Fruit fly (Drosophila melanogaster) whole organism, embryonic: ENCODE results near the gene CG11970.
A peak's percentile ranks its signal among the peaks of the same experiment; 100 is the strongest.

ENCODE experiments used
- Atf3 ChIP-seq: fragments of 200-800 bp; sonication (Bioruptor generic); optimal IDR thresholded peaks from 3 replicates; lab custom pipeline; 2016; ENCODE audit warnings: missing biosample characterization, missing genetic modification characterization
- CG10366 ChIP-seq: fragments of 200-800 bp; sonication (Bioruptor generic); IDR thresholded peaks from 2 replicates; pipeline ENCODE4 v1.3.6; 2022; ENCODE audit warnings: missing biosample characterization, missing genetic modification characterization
- CG11085 ChIP-seq: fragments of 200-800 bp; sonication (Bioruptor generic); IDR thresholded peaks from 2 replicates; pipeline ENCODE4 v1.3.6; 2022; ENCODE audit warnings: missing biosample characterization, missing genetic modification characterization
- CG12219 ChIP-seq: fragments of 200-800 bp; sonication (Bioruptor generic); optimal IDR thresholded peaks from 3 replicates; lab custom pipeline; 2018; ENCODE audit warnings: missing biosample characterization, mild to moderate bottlenecking, missing genetic modification characterization
- CG12299 ChIP-seq: fragments of 200-800 bp; sonication (Bioruptor generic); optimal IDR thresholded peaks from 2 replicates; lab custom pipeline; 2018; ENCODE audit warnings: missing biosample characterization, mild to moderate bottlenecking, missing genetic modification characterization
- CG12744 ChIP-seq: fragments of 200-800 bp; sonication (Bioruptor generic); optimal IDR thresholded peaks from 2 replicates; lab custom pipeline; 2016; ENCODE audit warnings: missing biosample characterization, missing genetic modification characterization
- CG14050 ChIP-seq: fragments of 200-800 bp; sonication (Bioruptor generic); IDR thresholded peaks from 3 replicates; pipeline ENCODE4 v1.3.6; 2022; ENCODE audit warnings: missing biosample characterization, missing genetic modification characterization
- CG15073 ChIP-seq: fragments of 200-800 bp; sonication (Bioruptor generic); optimal IDR thresholded peaks from 2 replicates; lab custom pipeline; 2016; ENCODE audit warnings: missing biosample characterization, missing genetic modification characterization
- CG1602 ChIP-seq: fragments of 200-800 bp; sonication (Bioruptor generic); optimal IDR thresholded peaks from 3 replicates; lab custom pipeline; 2016; ENCODE audit warnings: missing biosample characterization, missing genetic modification characterization
- CG2678 ChIP-seq: fragments of 200-800 bp; sonication (Bioruptor generic); optimal IDR thresholded peaks from 3 replicates; lab custom pipeline; 2019; ENCODE audit warnings: missing biosample characterization, mild to moderate bottlenecking, missing genetic modification characterization, moderate library complexity
- CG34224 ChIP-seq: fragments of 200-800 bp; sonication (Bioruptor generic); IDR thresholded peaks from 3 replicates; pipeline ENCODE4 v1.3.6; 2022; ENCODE audit warnings: missing biosample characterization, missing genetic modification characterization; ENCODE audit not compliant: partially characterized antibody
- CG4328 ChIP-seq: fragments of 200-800 bp; sonication (Bioruptor generic); optimal IDR thresholded peaks from 3 replicates; lab custom pipeline; 2017; ENCODE audit warnings: missing biosample characterization, missing genetic modification reagents, missing genetic modification characterization
- CG6272 ChIP-seq: fragments of 200-800 bp; sonication (Bioruptor generic); IDR thresholded peaks from 2 replicates; pipeline ENCODE4 v1.3.6; 2022; ENCODE audit warnings: missing biosample characterization, missing genetic modification characterization
- CG6813 ChIP-seq: fragments of 200-800 bp; sonication (Bioruptor generic); optimal IDR thresholded peaks from 2 replicates; lab custom pipeline; 2017; ENCODE audit warnings: missing biosample characterization, missing genetic modification characterization, mild to moderate bottlenecking, moderate library complexity, missing genetic modification reagents
- CG7786 ChIP-seq: fragments of 200-800 bp; sonication (Bioruptor generic); optimal IDR thresholded peaks from 2 replicates; lab custom pipeline; 2016; ENCODE audit warnings: missing biosample characterization, missing genetic modification characterization
- CG8924 ChIP-seq: fragments of 200-800 bp; optimal IDR thresholded peaks from 3 replicates; lab custom pipeline; 2019; ENCODE audit warnings: missing biosample characterization, mild to moderate bottlenecking, missing genetic modification characterization, moderate library complexity
- CG9817 ChIP-seq: fragments of 200-800 bp; sonication (Bioruptor generic); optimal IDR thresholded peaks from 2 replicates; lab custom pipeline; 2018; ENCODE audit warnings: missing biosample characterization, mild to moderate bottlenecking, missing genetic modification characterization, moderate library complexity
- D19A ChIP-seq: fragments of 200-800 bp; optimal IDR thresholded peaks from 3 replicates; lab custom pipeline; 2019; ENCODE audit warnings: missing biosample characterization, mild to moderate bottlenecking, missing genetic modification characterization, moderate library complexity
- D19B ChIP-seq: fragments of 200-800 bp; sonication (Bioruptor generic); optimal IDR thresholded peaks from 2 replicates; lab custom pipeline; 2017; ENCODE audit warnings: missing biosample characterization, mild to moderate bottlenecking, missing genetic modification characterization
- Dad ChIP-seq: fragments of 200-800 bp; sonication (Bioruptor generic); optimal IDR thresholded peaks from 3 replicates; lab custom pipeline; 2016; ENCODE audit warnings: missing biosample characterization, missing genetic modification characterization
- Dek ChIP-seq: fragments of 200-800 bp; sonication (Bioruptor generic); optimal IDR thresholded peaks from 3 replicates; lab custom pipeline; 2019; ENCODE audit warnings: missing biosample characterization, mild to moderate bottlenecking, missing genetic modification characterization, moderate library complexity
- Dip3 ChIP-seq: fragments of 200-800 bp; sonication (Bioruptor generic); optimal IDR thresholded peaks from 3 replicates; lab custom pipeline; 2016; ENCODE audit warnings: missing biosample characterization, missing genetic modification characterization
- Dp ChIP-seq: fragments of 200-800 bp; sonication (Bioruptor generic); optimal IDR thresholded peaks from 2 replicates; lab custom pipeline; 2018; ENCODE audit warnings: missing biosample characterization, mild to moderate bottlenecking, missing genetic modification characterization, moderate library complexity
- Eip74EF ChIP-seq, 2 experiments: fragments of 200-800 bp in 1 of 2; fragments of >200 bp in 1 of 2; sonication (Bioruptor generic) in 1 of 2; optimal IDR thresholded peaks; 2 replicates each; lab custom pipeline; 2017 to 2019; ENCODE audit warnings: missing biosample characterization in 2 of 2, missing genetic modification characterization in 2 of 2, mild to moderate bottlenecking in 1 of 2, moderate library complexity in 1 of 2
- HLHmδ ChIP-seq: fragments of 200-800 bp; sonication (Bioruptor generic); optimal IDR thresholded peaks from 2 replicates; lab custom pipeline; 2018; ENCODE audit warnings: missing biosample characterization, mild to moderate bottlenecking, missing genetic modification characterization, moderate library complexity
- Oaz ChIP-seq: fragments of 200-800 bp; sonication (Bioruptor generic); IDR thresholded peaks from 2 replicates; pipeline ENCODE4 v1.3.6; 2022; ENCODE audit warnings: missing biosample characterization, missing genetic modification characterization
- Optix ChIP-seq: fragments of 200-800 bp; sonication (Bioruptor generic); IDR thresholded peaks from 3 replicates; pipeline ENCODE4 v1.3.6; 2022; ENCODE audit warnings: missing biosample characterization, missing genetic modification characterization
- Sry-δ ChIP-seq: fragments of 200-800 bp; sonication (Bioruptor generic); optimal IDR thresholded peaks from 2 replicates; lab custom pipeline; 2016; ENCODE audit warnings: missing biosample characterization, missing genetic modification characterization
- Taf1 ChIP-seq: fragments of 200-800 bp; sonication (Bioruptor generic); IDR thresholded peaks from 2 replicates; pipeline ENCODE4 v1.3.6; 2022; ENCODE audit warnings: missing biosample characterization, missing genetic modification characterization
- cad ChIP-seq: fragments of >200 bp; optimal IDR thresholded peaks from 2 replicates; lab custom pipeline; 2017; ENCODE audit warnings: missing biosample characterization, missing genetic modification characterization
- chn ChIP-seq: fragments of 200-800 bp; sonication (Bioruptor generic); optimal IDR thresholded peaks from 2 replicates; lab custom pipeline; 2016; ENCODE audit warnings: missing biosample characterization, missing genetic modification characterization
- emc ChIP-seq: fragments of 200-800 bp; sonication (Bioruptor generic); optimal IDR thresholded peaks from 2 replicates; lab custom pipeline; 2016; ENCODE audit warnings: missing biosample characterization, missing genetic modification characterization
- exex ChIP-seq: fragments of 200-800 bp; sonication (Bioruptor generic); optimal IDR thresholded peaks from 4 replicates; lab custom pipeline; 2018; ENCODE audit warnings: missing biosample characterization, mild to moderate bottlenecking, missing genetic modification characterization, moderate library complexity
- fd102C ChIP-seq: fragments of 200-800 bp; sonication (Bioruptor generic); optimal IDR thresholded peaks from 2 replicates; lab custom pipeline; 2018; ENCODE audit warnings: missing biosample characterization, mild to moderate bottlenecking, missing genetic modification characterization, moderate library complexity
- gt ChIP-seq: fragments of 200-800 bp; sonication (Bioruptor generic); IDR thresholded peaks from 2 replicates; pipeline ENCODE4 v1.3.6; 2022; ENCODE audit warnings: missing biosample characterization, missing genetic modification characterization
- jumu ChIP-seq: fragments of 200-800 bp; sonication (Bioruptor generic); optimal IDR thresholded peaks from 3 replicates; lab custom pipeline; 2016; ENCODE audit warnings: missing biosample characterization, missing genetic modification characterization
- lab ChIP-seq: fragments of 200-800 bp; sonication (Bioruptor generic); optimal IDR thresholded peaks from 3 replicates; lab custom pipeline; 2017; ENCODE audit warnings: missing biosample characterization, missing genetic modification characterization, mild to moderate bottlenecking, moderate library complexity, missing genetic modification reagents
- lov ChIP-seq, 2 experiments: fragments of 200-800 bp in 1 of 2; fragments of >200 bp in 1 of 2; sonication (Bioruptor generic) in 1 of 2; IDR thresholded peaks in 1 of 2; optimal IDR thresholded peaks in 1 of 2; 2 replicates in 1 of 2; 3 replicates in 1 of 2; pipeline versions ENCODE4 v1.3.6 to Lab custom; 2017 to 2022; ENCODE audit warnings: missing biosample characterization in 1 of 2, missing genetic modification characterization in 1 of 2
- luna ChIP-seq: fragments of 200-800 bp; sonication (Bioruptor generic); optimal IDR thresholded peaks from 2 replicates; lab custom pipeline; 2016; ENCODE audit warnings: missing biosample characterization, missing genetic modification characterization
- maf-S ChIP-seq: fragments of 200-800 bp; sonication (Bioruptor generic); optimal IDR thresholded peaks from 2 replicates; lab custom pipeline; 2016; ENCODE audit warnings: missing biosample characterization, missing genetic modification characterization
- nmo ChIP-seq: fragments of 200-800 bp; sonication (Bioruptor generic); optimal IDR thresholded peaks from 2 replicates; lab custom pipeline; 2018; ENCODE audit warnings: missing biosample characterization, mild to moderate bottlenecking, missing genetic modification characterization, moderate library complexity
- onecut ChIP-seq: fragments of 200-800 bp; sonication (Bioruptor generic); IDR thresholded peaks from 2 replicates; pipeline ENCODE4 v1.3.6; 2022; ENCODE audit warnings: missing biosample characterization, missing genetic modification characterization
- phol ChIP-seq: fragments of 200-800 bp; sonication (Bioruptor generic); optimal IDR thresholded peaks from 3 replicates; lab custom pipeline; 2018; ENCODE audit warnings: missing biosample characterization, mild to moderate bottlenecking, missing genetic modification characterization, moderate library complexity
- pum ChIP-seq: fragments of 200-800 bp; sonication (Bioruptor generic); optimal IDR thresholded peaks from 2 replicates; lab custom pipeline; 2016; ENCODE audit warnings: missing biosample characterization, missing genetic modification characterization
- schlank ChIP-seq: fragments of 200-800 bp; sonication (Bioruptor generic); optimal IDR thresholded peaks from 2 replicates; lab custom pipeline; 2018; ENCODE audit warnings: missing biosample characterization, mild to moderate bottlenecking, missing genetic modification characterization
- slou ChIP-seq: fragments of 200-800 bp; sonication (Bioruptor generic); optimal IDR thresholded peaks from 3 replicates; lab custom pipeline; 2016; ENCODE audit warnings: missing biosample characterization, missing genetic modification characterization
- sqz ChIP-seq: fragments of 200-800 bp; sonication (Bioruptor generic); optimal IDR thresholded peaks from 3 replicates; lab custom pipeline; 2018; ENCODE audit warnings: missing biosample characterization, mild to moderate bottlenecking, missing genetic modification characterization
- tio ChIP-seq: fragments of 200-800 bp; sonication (Bioruptor generic); optimal IDR thresholded peaks from 2 replicates; lab custom pipeline; 2017; ENCODE audit warnings: missing biosample characterization, missing genetic modification characterization, inconsistent platforms
- zen2 ChIP-seq: fragments of 200-800 bp; sonication (Bioruptor generic); IDR thresholded peaks from 3 replicates; pipeline ENCODE4 v1.3.6; 2022; ENCODE audit warnings: missing biosample characterization, missing genetic modification characterization; ENCODE audit not compliant: partially characterized antibody
- zfh1 ChIP-seq: fragments of 200-800 bp; sonication (Bioruptor generic); IDR thresholded peaks from 3 replicates; pipeline ENCODE4 v1.3.6; 2022; ENCODE audit warnings: missing biosample characterization, missing genetic modification characterization

CG11970 gene

dm6 chr3R:8947757-8948428, 36.6 kb upstream of the CG11970 start (continued):
- TF ChIP-seq CG2678 (tag; lab: Kevin White, UChicago): peak; percentile 6
- TF ChIP-seq sqz (GFP tag; lab: Kevin White, UChicago): no peak
- TF ChIP-seq pum (GFP tag; lab: Kevin White, UChicago): no peak
- TF ChIP-seq chn (GFP tag; lab: Kevin White, UChicago): no peak
- TF ChIP-seq CG7786 (GFP tag; lab: Kevin White, UChicago): no peak
- TF ChIP-seq CG14050 (GFP tag; lab: Robert Waterston, UW): no peak
- TF ChIP-seq CG8924: peak; percentile 22
- no peak for TF ChIP-seq lab
- TF ChIP-seq Dek (tag; lab: Kevin White, UChicago): no peak
- TF ChIP-seq Taf1 (GFP tag; lab: Robert Waterston, UW): no peak
- no peak for TF ChIP-seq exex (tag; lab: Kevin White, UChicago)
- TF ChIP-seq Oaz (GFP tag; lab: Robert Waterston, UW): no peak
- TF ChIP-seq CG6813 (GFP tag; lab: Kevin White, UChicago): no peak
- no peak for TF ChIP-seq D19B (GFP tag; lab: Kevin White, UChicago)
- no peak for TF ChIP-seq zen2 (GFP tag; lab: Robert Waterston, UW)
- no peak for TF ChIP-seq nmo (GFP tag; lab: Kevin White, UChicago)
- TF ChIP-seq Dp (GFP tag; lab: Kevin White, UChicago): no peak
- TF ChIP-seq schlank: no peak
- no peak for TF ChIP-seq zfh1 (GFP tag; lab: Robert Waterston, UW)
- no peak for TF ChIP-seq fd102C (GFP tag; lab: Kevin White, UChicago)
- TF ChIP-seq CG12219: no peak
- TF ChIP-seq CG34224: no peak
- TF ChIP-seq CG10366 (GFP tag; lab: Robert Waterston, UW): no peak
- TF ChIP-seq CG1602 (GFP tag; lab: Kevin White, UChicago): no peak
- TF ChIP-seq lov (optimal IDR thresholded peaks at IDR 0.05; lab: Kevin White, UChicago): no peak
- no peak for TF ChIP-seq lov (GFP tag; IDR thresholded peaks at IDR 0.05; lab: Robert Waterston, UW)
- no peak for TF ChIP-seq luna (GFP tag; lab: Kevin White, UChicago)
- no peak for TF ChIP-seq cad (GFP tag; lab: Kevin White, UChicago)
- no peak for TF ChIP-seq CG9817 (tag; lab: Kevin White, UChicago)
- TF ChIP-seq Sry-δ: no peak
- no peak for TF ChIP-seq emc (GFP tag; lab: Kevin White, UChicago)
- no peak for TF ChIP-seq jumu (GFP tag; lab: Kevin White, UChicago)
- no peak for TF ChIP-seq CG4328
- peak; percentile 85 for TF ChIP-seq D19A
- no peak for TF ChIP-seq CG11085 (GFP tag; lab: Robert Waterston, UW)
- no peak for TF ChIP-seq CG15073
- TF ChIP-seq gt: no peak
- no peak for TF ChIP-seq CG12744 (GFP tag; lab: Kevin White, UChicago)
- TF ChIP-seq onecut: no peak
- no peak for TF ChIP-seq CG12299 (tag; lab: Kevin White, UChicago)
- TF ChIP-seq Eip74EF (GFP tag; optimal IDR thresholded peaks at IDR 0.05; lab: Kevin White, UChicago): no peak
- peak; percentile 31 for TF ChIP-seq phol (tag; lab: Kevin White, UChicago)
- TF ChIP-seq HLHmδ: no peak
- no peak for TF ChIP-seq Atf3 (GFP tag; lab: Kevin White, UChicago)
- TF ChIP-seq Dip3 (GFP tag; lab: Kevin White, UChicago): no peak
- TF ChIP-seq Optix (GFP tag; lab: Robert Waterston, UW): no peak
- no peak for TF ChIP-seq CG6272 (GFP tag; lab: Robert Waterston, UW)
- TF ChIP-seq tio: no peak
- TF ChIP-seq slou (GFP tag; lab: Kevin White, UChicago): no peak
- no peak for TF ChIP-seq Dad
- no peak for TF ChIP-seq maf-S
